Worm (Caenorhabditis elegans): ENCODE data around the gene insc-1.

DNA sequence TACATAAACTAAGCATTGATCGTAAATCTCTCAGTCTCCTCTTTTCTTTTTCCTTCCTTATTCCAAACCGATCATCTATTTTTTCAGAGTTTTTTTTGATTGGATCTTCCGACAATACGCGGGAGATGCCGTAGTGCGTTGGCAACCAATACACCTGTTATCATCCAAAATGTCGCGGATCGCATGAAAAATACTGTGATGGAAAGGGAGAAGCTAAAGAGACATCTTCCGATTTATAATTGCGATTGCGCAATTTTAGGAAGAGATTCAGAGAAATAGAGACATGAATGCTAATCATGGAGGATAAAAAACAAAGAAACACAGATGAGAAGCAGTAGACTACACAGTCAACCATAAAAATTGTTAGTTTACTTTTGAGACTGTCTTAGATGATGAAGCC is 47.7 kb downstream of the insc-1 start:
- TF ChIP-seq flt-1 (GFP tag; IDR thresholded peaks at IDR 0.05) (no peak), ztf-29 (GFP tag; IDR thresholded peaks at IDR 0.05) (no peak), cog-1 (tag; optimal IDR thresholded peaks at IDR 0.05) (no peak), tab-1 (GFP tag; IDR thresholded peaks at IDR 0.05) (no peak), ref-1 (GFP tag; conservative IDR thresholded peaks at IDR 0.05) (no peak), T22C8.4 (GFP tag; IDR thresholded peaks at IDR 0.05) (no peak), med-1 (GFP tag; optimal IDR thresholded peaks at IDR 0.05; ENCODE audit: insufficient read depth) (no peak)

All from whole organism, midembryonic.